Worm (Caenorhabditis elegans) whole organism, mixed stage, embryonic: ENCODE measurements around the gene Y97E10AR.1.

Source experiments
- M03D4.4 ChIP-seq: sonication (generic microtip); optimal IDR thresholded peaks from 2 replicates; lab custom pipeline; 2017; ENCODE audit warnings: mild to moderate bottlenecking, missing genetic modification characterization, missing compliant biosample characterization
- bed-3 ChIP-seq: fragments of 200-800 bp; sonication (Bioruptor generic); optimal IDR thresholded peaks from 3 replicates; lab custom pipeline; 2018; ENCODE audit warnings: mild to moderate bottlenecking, missing genetic modification characterization, moderate library complexity, missing compliant biosample characterization
- blmp-1 ChIP-seq: fragments of 150-350 bp; optimal IDR thresholded peaks from 2 replicates; lab custom pipeline; 2014; ENCODE audit warnings: missing biosample characterization, missing genetic modification characterization
- ceh-39 ChIP-seq: fragments of 150-350 bp; optimal IDR thresholded peaks from 2 replicates; lab custom pipeline; 2014; ENCODE audit warnings: missing biosample characterization, missing genetic modification characterization
- ceh-43 ChIP-seq: fragments of 200-800 bp; sonication (Bioruptor generic); optimal IDR thresholded peaks from 2 replicates; lab custom pipeline; 2018; ENCODE audit warnings: mild to moderate bottlenecking, missing genetic modification characterization, moderate library complexity, missing compliant biosample characterization
- ceh-83 ChIP-seq: fragments of 200-800 bp; sonication (Bioruptor generic); optimal IDR thresholded peaks from 2 replicates; lab custom pipeline; 2018; ENCODE audit warnings: mild to moderate bottlenecking, missing genetic modification characterization, missing compliant biosample characterization
- cnd-1 ChIP-seq: fragments of 200-800 bp; sonication (Bioruptor generic); optimal IDR thresholded peaks from 2 replicates; lab custom pipeline; 2018; ENCODE audit warnings: mild to moderate bottlenecking, missing genetic modification characterization, missing compliant biosample characterization
- elt-1 ChIP-seq: sonication (generic microtip); optimal IDR thresholded peaks from 2 replicates; lab custom pipeline; 2017; ENCODE audit warnings: missing genetic modification characterization, mild to moderate bottlenecking, missing compliant biosample characterization, antibody characterized with exemption, moderate library complexity, borderline replicate concordance; ENCODE audit not compliant: insufficient read depth
- elt-3 ChIP-seq: fragments of 150-350 bp; optimal IDR thresholded peaks from 2 replicates; lab custom pipeline; 2014; ENCODE audit warnings: missing biosample characterization, missing genetic modification characterization
- flh-1 ChIP-seq: fragments of 200-800 bp; sonication (Bioruptor generic); optimal IDR thresholded peaks from 2 replicates; lab custom pipeline; 2018; ENCODE audit warnings: mild to moderate bottlenecking, missing genetic modification characterization, moderate library complexity, missing compliant biosample characterization
- ham-2 ChIP-seq: fragments of 200-800 bp; sonication (Bioruptor generic); optimal IDR thresholded peaks from 2 replicates; lab custom pipeline; 2018; ENCODE audit warnings: mild to moderate bottlenecking, missing genetic modification characterization, missing compliant biosample characterization
- hlh-1 ChIP-seq: fragments of 150-350 bp; optimal IDR thresholded peaks from 2 replicates; lab custom pipeline; 2014; ENCODE audit warnings: missing biosample characterization, missing genetic modification reagents, missing genetic modification characterization
- lin-13 ChIP-seq: fragments of 150-350 bp; optimal IDR thresholded peaks from 2 replicates; lab custom pipeline; 2014; ENCODE audit warnings: missing biosample characterization, missing genetic modification characterization
- lin-32 ChIP-seq: fragments of 200-800 bp; sonication (Bioruptor generic); optimal IDR thresholded peaks from 2 replicates; lab custom pipeline; 2018; ENCODE audit warnings: mild to moderate bottlenecking, missing genetic modification characterization, missing compliant biosample characterization
- lsy-2 ChIP-seq: fragments of 150-350 bp; optimal IDR thresholded peaks from 2 replicates; lab custom pipeline; 2014; ENCODE audit warnings: missing biosample characterization, missing genetic modification characterization
- mab-5 ChIP-seq: fragments of 150-350 bp; optimal IDR thresholded peaks from 2 replicates; lab custom pipeline; 2014; ENCODE audit warnings: missing biosample characterization, missing genetic modification characterization
- mep-1 ChIP-seq: fragments of 150-350 bp; optimal IDR thresholded peaks from 2 replicates; lab custom pipeline; 2017; ENCODE audit warnings: missing biosample characterization, missing genetic modification reagents, missing genetic modification characterization, inconsistent platforms
- mls-2 ChIP-seq: sonication (generic microtip); optimal IDR thresholded peaks from 2 replicates; lab custom pipeline; 2016; ENCODE audit warnings: mild to moderate bottlenecking, missing genetic modification characterization, moderate library complexity, missing compliant biosample characterization
- nhr-12 ChIP-seq: fragments of 150-350 bp; optimal IDR thresholded peaks from 2 replicates; lab custom pipeline; 2014; ENCODE audit warnings: missing biosample characterization, missing genetic modification characterization
- nhr-2 ChIP-seq: fragments of 150-350 bp; optimal IDR thresholded peaks from 2 replicates; lab custom pipeline; 2014; ENCODE audit warnings: missing biosample characterization, missing genetic modification characterization
- nhr-237 ChIP-seq: fragments of 150-350 bp; optimal IDR thresholded peaks from 2 replicates; lab custom pipeline; 2014; ENCODE audit warnings: missing biosample characterization, missing genetic modification characterization
- nhr-28 ChIP-seq: fragments of 150-350 bp; optimal IDR thresholded peaks from 2 replicates; lab custom pipeline; 2014; ENCODE audit warnings: missing biosample characterization, missing genetic modification characterization
- nhr-76 ChIP-seq: sonication (generic microtip); optimal IDR thresholded peaks from 2 replicates; lab custom pipeline; 2017; ENCODE audit warnings: missing biosample characterization, missing genetic modification characterization
- pha-4 ChIP-seq: fragments of 150-350 bp; optimal IDR thresholded peaks from 2 replicates; lab custom pipeline; 2018; ENCODE audit warnings: missing biosample characterization, missing genetic modification reagents, missing genetic modification characterization
- sem-2 ChIP-seq: fragments of 200-800 bp; sonication (Bioruptor generic); optimal IDR thresholded peaks from 2 replicates; lab custom pipeline; 2018; ENCODE audit warnings: mild to moderate bottlenecking, missing genetic modification characterization, missing compliant biosample characterization
- snpc-4 ChIP-seq: fragments of 150-350 bp; optimal IDR thresholded peaks from 2 replicates; lab custom pipeline; 2014; ENCODE audit warnings: missing biosample characterization, missing genetic modification characterization
- sptf-1 ChIP-seq: sonication (generic microtip); optimal IDR thresholded peaks from 2 replicates; lab custom pipeline; 2017; ENCODE audit warnings: mild to moderate bottlenecking, missing genetic modification characterization, moderate library complexity, missing compliant biosample characterization
- tbx-8 ChIP-seq: fragments of 200-800 bp; sonication (Bioruptor generic); optimal IDR thresholded peaks from 2 replicates; lab custom pipeline; 2018; ENCODE audit warnings: mild to moderate bottlenecking, missing genetic modification characterization, moderate library complexity, missing compliant biosample characterization
- unc-120 ChIP-seq: sonication (generic microtip); optimal IDR thresholded peaks from 2 replicates; lab custom pipeline; 2017; ENCODE audit warnings: missing genetic modification characterization, missing compliant biosample characterization; ENCODE audit not compliant: poor library complexity, severe bottlenecking
- unc-39 ChIP-seq: fragments of 150-350 bp; optimal IDR thresholded peaks from 2 replicates; lab custom pipeline; 2014; ENCODE audit warnings: missing biosample characterization, missing genetic modification characterization
- zip-8 ChIP-seq: fragments of 150-350 bp; optimal IDR thresholded peaks from 2 replicates; lab custom pipeline; 2014; ENCODE audit warnings: missing biosample characterization, missing genetic modification characterization
- ztf-11 ChIP-seq: fragments of 150-350 bp; optimal IDR thresholded peaks from 2 replicates; lab custom pipeline; 2014; ENCODE audit warnings: missing biosample characterization, missing genetic modification characterization

Gene Y97E10AR.1

ce11 chrV:7958740-7959320, 42.4 kb upstream of the Y97E10AR.1 start, which contains the start of the genes clec-217 and F26D11.2:
Gene clec-217 (minus strand): TSS chrV:7958840.
Gene F26D11.2 (plus strand): TSS chrV:7959270.
- TF ChIP-seq elt-1 (tag; lab: Kevin White, UChicago) (no peak), lin-13 (tag; lab: Kevin White, UChicago) (no peak), ham-2 (GFP tag; lab: Kevin White, UChicago) (no peak)

- TF ChIP-seq sem-2 (no peak), mab-5 (tag; lab: Kevin White, UChicago) (no peak), sptf-1 (no peak), M03D4.4 (tag; lab: Kevin White, UChicago) (no peak), unc-120 (tag; lab: Kevin White, UChicago) (no peak), tbx-8 (GFP tag; lab: Kevin White, UChicago) (no peak), mep-1 (tag; lab: Kevin White, UChicago) (no peak), elt-3 (tag; lab: Kevin White, UChicago) (no peak), ceh-43 (GFP tag; lab: Kevin White, UChicago) (no peak), nhr-12 (no peak)
These were observed 36.8 kb upstream of the Y97E10AR.1 start for ce11 chrV:7964429-7964828.

ce11 chrV:7969107-7969506, 32.2 kb upstream of the Y97E10AR.1 start, which contains the start of gene che-7:
Gene che-7 (minus strand): TSS chrV:7969207.
- TF ChIP-seq ham-2 (GFP tag; lab: Kevin White, UChicago) (no peak), ceh-39 (no peak), lsy-2 (tag; lab: Kevin White, UChicago) (no peak), hlh-1 (no peak), tbx-8 (GFP tag; lab: Kevin White, UChicago) (no peak), cnd-1 (tag; lab: Kevin White, UChicago) (no peak), mls-2 (tag; lab: Kevin White, UChicago) (no peak), pha-4 (tag; lab: Kevin White, UChicago) (no peak), nhr-12 (no peak), unc-120 (tag; lab: Kevin White, UChicago) (no peak), elt-3 (tag; lab: Kevin White, UChicago) (no peak), lin-13 (tag; lab: Kevin White, UChicago) (no peak), blmp-1 (no peak), zip-8 (tag; lab: Kevin White, UChicago) (no peak), snpc-4 (tag; lab: Kevin White, UChicago) (no peak), nhr-237 (tag; lab: Kevin White, UChicago) (no peak), nhr-28 (tag; lab: Kevin White, UChicago) (no peak), mab-5 (tag; lab: Kevin White, UChicago) (no peak)
- TF ChIP-seq, all 35 proteins: peak for 0

- no peak for TF ChIP-seq pha-4 (tag; lab: Kevin White, UChicago)
- TF ChIP-seq ceh-43 (GFP tag; lab: Kevin White, UChicago), result no peak
- no peak for TF ChIP-seq nhr-237 (tag; lab: Kevin White, UChicago)
- no peak for TF ChIP-seq mep-1 (tag; lab: Kevin White, UChicago)
- TF ChIP-seq unc-39, result no peak
- TF ChIP-seq sptf-1, result no peak
- no peak for TF ChIP-seq nhr-12
- TF ChIP-seq nhr-2 (tag; lab: Kevin White, UChicago), result no peak
- TF ChIP-seq flh-1 (GFP tag; lab: Kevin White, UChicago), result no peak
- TF ChIP-seq mls-2 (tag; lab: Kevin White, UChicago), result no peak
- no peak for TF ChIP-seq nhr-76
- TF ChIP-seq blmp-1, result no peak
- TF ChIP-seq sem-2, result no peak
- TF ChIP-seq nhr-28 (tag; lab: Kevin White, UChicago), result no peak
- TF ChIP-seq unc-120 (tag; lab: Kevin White, UChicago), result no peak
- no peak for TF ChIP-seq ceh-83 (GFP tag; lab: Kevin White, UChicago)
- TF ChIP-seq, all 35 proteins: peak for 0
These were observed 30.7 kb upstream of the Y97E10AR.1 start for ce11 chrV:7970519-7970918.

ce11 chrV:7971376-7971775, 29.9 kb upstream of the Y97E10AR.1 start:
- no peak for TF ChIP-seq bed-3 (GFP tag; lab: Kevin White, UChicago)
- no peak for TF ChIP-seq elt-1 (tag; lab: Kevin White, UChicago)
- TF ChIP-seq blmp-1, result no peak
- no peak for TF ChIP-seq ztf-11
- TF ChIP-seq hlh-1, result no peak
- no peak for TF ChIP-seq mls-2 (tag; lab: Kevin White, UChicago)
- no peak for TF ChIP-seq cnd-1 (tag; lab: Kevin White, UChicago)
- no peak for TF ChIP-seq mab-5 (tag; lab: Kevin White, UChicago)
- TF ChIP-seq flh-1 (GFP tag; lab: Kevin White, UChicago), result no peak
- no peak for TF ChIP-seq lin-13 (tag; lab: Kevin White, UChicago)
- no peak for TF ChIP-seq nhr-28 (tag; lab: Kevin White, UChicago)
- no peak for TF ChIP-seq elt-3 (tag; lab: Kevin White, UChicago)
- TF ChIP-seq mep-1 (tag; lab: Kevin White, UChicago), result no peak
- TF ChIP-seq lin-32, result no peak
- TF ChIP-seq ceh-39, result no peak
